Fruit fly (Drosophila melanogaster) whole organism, embryonic: Measurements from ENCODE around the gene Hasp.
A peak's percentile ranks its signal among the peaks of the same experiment; 100 is the strongest.

Source experiments
- Aef1 ChIP-seq: fragments of 200-800 bp; sonication (Bioruptor generic); IDR thresholded peaks from 3 replicates; pipeline ENCODE4 v1.3.6; 2022; ENCODE audit warnings: missing biosample characterization, missing genetic modification characterization
- BEAF-32 ChIP-seq: fragments of 200-800 bp; sonication (Bioruptor generic); optimal IDR thresholded peaks from 3 replicates; lab custom pipeline; 2017; ENCODE audit warnings: missing biosample characterization, missing genetic modification characterization, mild to moderate bottlenecking, moderate library complexity, missing genetic modification reagents
- CG10959 ChIP-seq: fragments of 200-800 bp; sonication (Bioruptor generic); IDR thresholded peaks from 2 replicates; pipeline ENCODE4 v1.3.6; 2022; ENCODE audit warnings: missing biosample characterization, missing genetic modification characterization
- CG11560 ChIP-seq: fragments of 200-800 bp; sonication (Bioruptor generic); IDR thresholded peaks from 3 replicates; pipeline ENCODE4 v1.3.6; 2022; ENCODE audit warnings: missing biosample characterization, missing genetic modification characterization
- CG12071 ChIP-seq: fragments of 200-800 bp; sonication (Bioruptor generic); optimal IDR thresholded peaks from 3 replicates; lab custom pipeline; 2018; ENCODE audit warnings: missing biosample characterization, mild to moderate bottlenecking, missing genetic modification characterization
- CG14441 ChIP-seq: fragments of 200-800 bp; sonication (Bioruptor generic); IDR thresholded peaks from 2 replicates; pipeline ENCODE4 v1.3.6; 2022; ENCODE audit warnings: missing biosample characterization, missing genetic modification characterization
- CG17802 ChIP-seq: fragments of 200-800 bp; sonication (Bioruptor generic); optimal IDR thresholded peaks from 2 replicates; lab custom pipeline; 2018; ENCODE audit warnings: missing biosample characterization, mild to moderate bottlenecking, missing genetic modification characterization, moderate library complexity
- CG17912 ChIP-seq: fragments of 200-800 bp; sonication (Bioruptor generic); optimal IDR thresholded peaks from 2 replicates; lab custom pipeline; 2018; ENCODE audit warnings: missing biosample characterization, mild to moderate bottlenecking, missing genetic modification characterization
- CG18262 ChIP-seq: fragments of 200-800 bp; optimal IDR thresholded peaks from 3 replicates; lab custom pipeline; 2019; ENCODE audit warnings: missing biosample characterization, mild to moderate bottlenecking, missing genetic modification characterization, moderate library complexity
- CG2116 ChIP-seq: fragments of 200-800 bp; sonication (Bioruptor generic); optimal IDR thresholded peaks from 3 replicates; lab custom pipeline; 2018; ENCODE audit warnings: missing biosample characterization, mild to moderate bottlenecking, missing genetic modification characterization
- CG2202 ChIP-seq: fragments of 200-800 bp; sonication (Bioruptor generic); optimal IDR thresholded peaks from 2 replicates; lab custom pipeline; 2018; ENCODE audit warnings: missing biosample characterization, mild to moderate bottlenecking, missing genetic modification characterization
- CG30403 ChIP-seq: fragments of 200-800 bp; sonication (Bioruptor generic); optimal IDR thresholded peaks from 3 replicates; lab custom pipeline; 2016; ENCODE audit warnings: missing biosample characterization, missing genetic modification characterization
- CG33213 ChIP-seq: fragments of 200-800 bp; sonication (Bioruptor generic); optimal IDR thresholded peaks from 3 replicates; lab custom pipeline; 2016; ENCODE audit warnings: missing biosample characterization, missing genetic modification characterization
- CG4404 ChIP-seq: fragments of 200-800 bp; sonication (Bioruptor generic); IDR thresholded peaks from 2 replicates; pipeline ENCODE4 v1.3.6; 2022; ENCODE audit warnings: missing biosample characterization, missing genetic modification characterization
- CG6272 ChIP-seq: fragments of 200-800 bp; sonication (Bioruptor generic); IDR thresholded peaks from 2 replicates; pipeline ENCODE4 v1.3.6; 2022; ENCODE audit warnings: missing biosample characterization, missing genetic modification characterization
- CG6683 ChIP-seq: fragments of 200-800 bp; sonication (Bioruptor generic); optimal IDR thresholded peaks from 2 replicates; lab custom pipeline; 2017; ENCODE audit warnings: missing biosample characterization, mild to moderate bottlenecking, missing genetic modification characterization, missing genetic modification reagents
- CG6813 ChIP-seq: fragments of 200-800 bp; sonication (Bioruptor generic); optimal IDR thresholded peaks from 2 replicates; lab custom pipeline; 2017; ENCODE audit warnings: missing biosample characterization, missing genetic modification characterization, mild to moderate bottlenecking, moderate library complexity, missing genetic modification reagents
- CG7745 ChIP-seq: fragments of 200-800 bp; sonication (Bioruptor generic); optimal IDR thresholded peaks from 2 replicates; lab custom pipeline; 2018; ENCODE audit warnings: missing biosample characterization, mild to moderate bottlenecking, missing genetic modification characterization, moderate library complexity
- CG7928 ChIP-seq: fragments of 200-800 bp; sonication (Bioruptor generic); optimal IDR thresholded peaks from 2 replicates; lab custom pipeline; 2017; ENCODE audit warnings: missing biosample characterization, mild to moderate bottlenecking, missing genetic modification characterization
- CG9437 ChIP-seq: fragments of 200-800 bp; sonication (Bioruptor generic); optimal IDR thresholded peaks from 2 replicates; lab custom pipeline; 2018; ENCODE audit warnings: missing biosample characterization, mild to moderate bottlenecking, missing genetic modification characterization
- CG9609 ChIP-seq: fragments of 200-800 bp; sonication (Bioruptor generic); optimal IDR thresholded peaks from 3 replicates; lab custom pipeline; 2016; ENCODE audit warnings: missing biosample characterization, missing genetic modification characterization
- CoRest ChIP-seq: fragments of 200-800 bp; sonication (Bioruptor generic); optimal IDR thresholded peaks from 3 replicates; lab custom pipeline; 2018; ENCODE audit warnings: missing biosample characterization, mild to moderate bottlenecking, missing genetic modification characterization, moderate library complexity
- Dp ChIP-seq: fragments of 200-800 bp; sonication (Bioruptor generic); optimal IDR thresholded peaks from 2 replicates; lab custom pipeline; 2018; ENCODE audit warnings: missing biosample characterization, mild to moderate bottlenecking, missing genetic modification characterization, moderate library complexity
- E2f1 ChIP-seq: fragments of 200-800 bp; sonication (Bioruptor generic); IDR thresholded peaks from 2 replicates; pipeline ENCODE4 v1.3.6; 2022; ENCODE audit warnings: missing biosample characterization, missing genetic modification characterization
- E2f2 ChIP-seq: fragments of 200-800 bp; sonication (Bioruptor generic); IDR thresholded peaks from 2 replicates; pipeline ENCODE4 v1.3.6; 2022; ENCODE audit warnings: missing biosample characterization, missing genetic modification characterization
- Ets97D ChIP-seq: fragments of 200-800 bp; sonication (Bioruptor generic); optimal IDR thresholded peaks from 3 replicates; lab custom pipeline; 2016; ENCODE audit warnings: missing biosample characterization, missing genetic modification characterization
- HLH3B ChIP-seq: fragments of 200-800 bp; sonication (Bioruptor generic); IDR thresholded peaks from 2 replicates; pipeline ENCODE4 v1.3.6; 2022; ENCODE audit warnings: missing biosample characterization, missing genetic modification characterization
- Hmr ChIP-seq: fragments of 200-800 bp; sonication (Bioruptor generic); optimal IDR thresholded peaks from 3 replicates; lab custom pipeline; 2017; ENCODE audit warnings: mild to moderate bottlenecking, missing biosample characterization, missing genetic modification reagents, missing genetic modification characterization
- MBD-R2 ChIP-seq: fragments of 200-800 bp; sonication (Bioruptor generic); IDR thresholded peaks from 2 replicates; pipeline ENCODE4 v1.3.6; 2022; ENCODE audit warnings: missing biosample characterization, missing genetic modification characterization
- Myb ChIP-seq: fragments of 200-800 bp; sonication (Bioruptor generic); optimal IDR thresholded peaks from 2 replicates; lab custom pipeline; 2016; ENCODE audit warnings: missing biosample characterization, missing genetic modification characterization
- Pdp1 ChIP-seq, 2 experiments: fragments of 200-800 bp; sonication (Bioruptor generic); optimal IDR thresholded peaks; 3 replicates each; lab custom pipeline; 2016; ENCODE audit warnings: missing biosample characterization in 2 of 2, missing genetic modification characterization in 2 of 2, mild to moderate bottlenecking in 1 of 2, moderate library complexity in 1 of 2
- Poxn ChIP-seq: fragments of 200-800 bp; sonication (Bioruptor generic); IDR thresholded peaks from 2 replicates; pipeline ENCODE4 v1.3.6; 2022; ENCODE audit warnings: missing biosample characterization, missing genetic modification characterization
- Rx ChIP-seq: fragments of 200-800 bp; sonication (Bioruptor generic); IDR thresholded peaks from 2 replicates; pipeline ENCODE4 v1.3.6; 2022; ENCODE audit warnings: missing biosample characterization, missing genetic modification characterization
- Scr ChIP-seq: fragments of 200-800 bp; sonication (Bioruptor generic); IDR thresholded peaks from 2 replicates; pipeline ENCODE4 v1.3.6; 2022; ENCODE audit warnings: missing biosample characterization, missing genetic modification characterization; ENCODE audit not compliant: partially characterized antibody
- Taf1 ChIP-seq: fragments of 200-800 bp; sonication (Bioruptor generic); IDR thresholded peaks from 2 replicates; pipeline ENCODE4 v1.3.6; 2022; ENCODE audit warnings: missing biosample characterization, missing genetic modification characterization
- Tbp ChIP-seq: fragments of >200 bp; optimal IDR thresholded peaks from 2 replicates; lab custom pipeline; 2018; ENCODE audit warnings: missing biosample characterization, missing genetic modification characterization
- crp ChIP-seq, 2 experiments: fragments of 200-800 bp; sonication (Bioruptor generic); optimal IDR thresholded peaks; 2 replicates in 1 of 2; 3 replicates in 1 of 2; lab custom pipeline; 2017; ENCODE audit warnings: missing biosample characterization in 2 of 2, missing genetic modification characterization in 2 of 2, mild to moderate bottlenecking in 1 of 2, moderate library complexity in 1 of 2
- dpn ChIP-seq, 2 experiments: fragments of 200-800 bp; sonication (Bioruptor generic); optimal IDR thresholded peaks; 3 replicates each; lab custom pipeline; 2016; ENCODE audit warnings: missing biosample characterization in 2 of 2, missing genetic modification characterization in 2 of 2
- emc ChIP-seq: fragments of 200-800 bp; sonication (Bioruptor generic); optimal IDR thresholded peaks from 2 replicates; lab custom pipeline; 2016; ENCODE audit warnings: missing biosample characterization, missing genetic modification characterization
- ewg ChIP-seq: fragments of 200-800 bp; sonication (Bioruptor generic); optimal IDR thresholded peaks from 3 replicates; lab custom pipeline; 2017; ENCODE audit warnings: mild to moderate bottlenecking, missing biosample characterization, missing genetic modification reagents, missing genetic modification characterization
- lbe ChIP-seq: fragments of 200-800 bp; sonication (Bioruptor generic); optimal IDR thresholded peaks from 2 replicates; lab custom pipeline; 2016; ENCODE audit warnings: missing biosample characterization, mild to moderate bottlenecking, missing genetic modification characterization
- lilli ChIP-seq: fragments of 200-800 bp; sonication (Bioruptor generic); optimal IDR thresholded peaks from 3 replicates; lab custom pipeline; 2016; ENCODE audit warnings: missing biosample characterization, missing genetic modification characterization
- lov ChIP-seq, 2 experiments: fragments of 200-800 bp in 1 of 2; fragments of >200 bp in 1 of 2; sonication (Bioruptor generic) in 1 of 2; IDR thresholded peaks in 1 of 2; optimal IDR thresholded peaks in 1 of 2; 2 replicates in 1 of 2; 3 replicates in 1 of 2; pipeline versions ENCODE4 v1.3.6 to Lab custom; 2017 to 2022; ENCODE audit warnings: missing biosample characterization in 1 of 2, missing genetic modification characterization in 1 of 2
- pum ChIP-seq: fragments of 200-800 bp; sonication (Bioruptor generic); optimal IDR thresholded peaks from 2 replicates; lab custom pipeline; 2016; ENCODE audit warnings: missing biosample characterization, missing genetic modification characterization
- scrt ChIP-seq: fragments of 200-800 bp; sonication (Bioruptor generic); optimal IDR thresholded peaks from 2 replicates; lab custom pipeline; 2018; ENCODE audit warnings: missing biosample characterization, mild to moderate bottlenecking, missing genetic modification characterization, moderate library complexity
- sima ChIP-seq: fragments of 200-800 bp; sonication (Bioruptor generic); optimal IDR thresholded peaks from 2 replicates; lab custom pipeline; 2016; ENCODE audit warnings: missing biosample characterization, missing genetic modification characterization
- sna ChIP-seq: fragments of 200-800 bp; sonication (Bioruptor generic); IDR thresholded peaks from 2 replicates; pipeline ENCODE4 v1.3.6; 2022; ENCODE audit warnings: missing biosample characterization, missing genetic modification characterization; ENCODE audit not compliant: partially characterized antibody
- tgo ChIP-seq: fragments of 200-800 bp; sonication (Bioruptor generic); IDR thresholded peaks from 3 replicates; pipeline ENCODE4 v1.3.6; 2022; ENCODE audit warnings: missing biosample characterization, missing genetic modification characterization
- wdn ChIP-seq: fragments of 200-800 bp; sonication (Bioruptor generic); IDR thresholded peaks from 2 replicates; pipeline ENCODE4 v1.3.6; 2022; ENCODE audit warnings: missing biosample characterization, missing genetic modification characterization
- wek ChIP-seq: fragments of 200-800 bp; sonication (Bioruptor generic); optimal IDR thresholded peaks from 3 replicates; lab custom pipeline; 2018; ENCODE audit warnings: missing biosample characterization, mild to moderate bottlenecking, missing genetic modification characterization, moderate library complexity

Hasp gene

DNA sequence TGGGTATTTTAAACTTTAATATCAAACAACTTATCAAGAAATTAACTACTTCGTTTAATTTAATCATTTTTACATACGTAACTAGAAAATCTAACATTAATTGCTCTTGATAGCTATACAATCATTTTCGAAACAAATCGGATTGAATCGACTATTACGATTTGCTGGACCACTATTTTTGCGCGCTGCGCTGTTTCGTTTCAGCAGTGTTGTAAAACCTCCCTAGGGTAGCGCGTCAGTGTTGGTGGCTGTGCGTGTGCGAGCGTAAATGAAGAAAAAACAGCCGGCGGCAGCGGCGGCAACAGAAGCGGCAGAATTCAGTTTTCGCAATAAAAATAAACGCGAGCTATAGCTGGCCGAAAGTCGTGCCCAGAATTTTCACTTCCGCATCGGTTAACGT lies 16.2 kb upstream of the Hasp start, which contains the start of gene CG33116 (continued):
- no peak for TF ChIP-seq Poxn (GFP tag; lab: Robert Waterston, UW)
- TF ChIP-seq CG12071 (GFP tag; lab: Kevin White, UChicago), result peak; percentile 79
- TF ChIP-seq E2f2 (GFP tag; lab: Robert Waterston, UW), result peak; percentile 66
- peak; percentile 59 for TF ChIP-seq CG17802 (tag; lab: Kevin White, UChicago)
- TF ChIP-seq CG14441 (GFP tag; lab: Robert Waterston, UW), result peak; percentile 71
- peak; percentile 83 for TF ChIP-seq CG33213 (GFP tag; lab: Kevin White, UChicago)
- peak; percentile 23; the same call in 1 of the 2 replicates for TF ChIP-seq Taf1 (GFP tag; lab: Robert Waterston, UW)
- TF ChIP-seq tgo (GFP tag; lab: Robert Waterston, UW), result peak; percentile 75
- TF ChIP-seq sima (GFP tag; lab: Kevin White, UChicago), result peak; percentile 1
- TF ChIP-seq wdn, result peak; percentile 57; the same call in 1 of the 2 replicates
- peak; percentile 72 for TF ChIP-seq E2f1 (GFP tag; lab: Robert Waterston, UW)
- peak; percentile 76 for TF ChIP-seq HLH3B
- TF ChIP-seq scrt (GFP tag; lab: Kevin White, UChicago), result peak; percentile 72
- TF ChIP-seq CG6683, result peak; percentile 30
- TF ChIP-seq Tbp (GFP tag; lab: Kevin White, UChicago), result no peak
- peak; percentile 86 to 87 for TF ChIP-seq dpn (GFP tag; optimal IDR thresholded peaks at IDR 0.05; lab: Kevin White, UChicago)
- TF ChIP-seq CG10959 (GFP tag; lab: Robert Waterston, UW), result 0 out of 2 replicates have a peak, but pooled peaks have one; percentile 32
- peak; percentile 27; the same call in 1 of the 2 replicates for TF ChIP-seq Scr (GFP tag; lab: Robert Waterston, UW)
- peak; percentile 87 for TF ChIP-seq CG18262 (tag; lab: Kevin White, UChicago)
- peak; percentile 77 to 80 for TF ChIP-seq Pdp1 (GFP tag; optimal IDR thresholded peaks at IDR 0.05; lab: Kevin White, UChicago)
- peak; percentile 83 for TF ChIP-seq CG9609 (GFP tag; lab: Kevin White, UChicago)
- TF ChIP-seq CG17912, result peak; percentile 56
- TF ChIP-seq CG2202 (tag; lab: Kevin White, UChicago), result peak; percentile 63
- TF ChIP-seq CG6272 (GFP tag; lab: Robert Waterston, UW), result peak; percentile 30; the same call in 1 of the 2 replicates
- peak; percentile 42; the same call in 1 of the 3 replicates for TF ChIP-seq CG11560 (tag; lab: Robert Waterston, UW)
- TF ChIP-seq lbe (GFP tag; lab: Kevin White, UChicago), result peak; percentile 86
- TF ChIP-seq pum (GFP tag; lab: Kevin White, UChicago), result peak; percentile 85
- TF ChIP-seq wek (GFP tag; lab: Kevin White, UChicago), result peak; percentile 54
- no peak for TF ChIP-seq sna (GFP tag; lab: Robert Waterston, UW)
- TF ChIP-seq ewg (GFP tag; lab: Kevin White, UChicago), result peak; percentile 67
- peak; percentile 28 for TF ChIP-seq emc (GFP tag; lab: Kevin White, UChicago)
- TF ChIP-seq CG7928 (GFP tag; lab: Kevin White, UChicago), result no peak
- TF ChIP-seq CG30403, result peak; percentile 87
- peak; percentile 88 for TF ChIP-seq Hmr
- TF ChIP-seq CG6813 (GFP tag; lab: Kevin White, UChicago), result peak; percentile 72
- peak; percentile 89 for TF ChIP-seq lilli (GFP tag; lab: Kevin White, UChicago)
- TF ChIP-seq CoRest (tag; lab: Kevin White, UChicago), result peak; percentile 80
- peak; percentile 66 for TF ChIP-seq CG4404 (GFP tag; lab: Robert Waterston, UW)
- peak; percentile 65 for TF ChIP-seq Aef1

- TF ChIP-seq CG7745 (tag; lab: Kevin White, UChicago) (no peak), crp (GFP tag; optimal IDR thresholded peaks at IDR 0.05; lab: Kevin White, UChicago) (peak; percentile 49 to 88), E2f2 (GFP tag; lab: Robert Waterston, UW) (0 out of 2 replicates have a peak, but pooled peaks have one; percentile 12), CG2116 (GFP tag; lab: Kevin White, UChicago) (peak; percentile 95), lbe (GFP tag; lab: Kevin White, UChicago) (peak; percentile 19), Rx (no peak), lov (optimal IDR thresholded peaks at IDR 0.05; lab: Kevin White, UChicago) (no peak), lov (GFP tag; IDR thresholded peaks at IDR 0.05; lab: Robert Waterston, UW) (no peak), MBD-R2 (GFP tag; lab: Robert Waterston, UW) (peak; percentile 83), CoRest (tag; lab: Kevin White, UChicago) (peak; percentile 4), BEAF-32 (peak; percentile 12), Dp (GFP tag; lab: Kevin White, UChicago) (peak; percentile 11), Myb (GFP tag; lab: Kevin White, UChicago) (peak; percentile 96), Ets97D (GFP tag; lab: Kevin White, UChicago) (peak; percentile 21), CG9437 (GFP tag; lab: Kevin White, UChicago) (peak; percentile 56)
These were observed 13.1 kb upstream of the Hasp start, which contains the start of gene CG10165 for dm6 chr2L:19530092-19530491. Gene CG10165 (minus strand): TSS chr2L:19530305.
